Fruit fly (Drosophila melanogaster) whole organism, larva: ENCODE results near the gene SmD2.

ENCODE experiments used
- noc ChIP-seq: fragments of 200-800 bp; sonication (Bioruptor generic); optimal IDR thresholded peaks from 3 replicates; lab custom pipeline; 2019; ENCODE audit warnings: missing biosample characterization, mild to moderate bottlenecking, missing genetic modification characterization, moderate library complexity

Gene SmD2

dm6 chr3R:6345814-6346213, at the start of gene SmD2, which contains the start of gene CG18048:
Gene SmD2, minus strand, starts transcription at chr3R:6345911.
Gene CG18048, plus strand, starts transcription at chr3R:6346111.
- no peak for TF ChIP-seq noc (tag; lab: Kevin White, UChicago)

- TF ChIP-seq noc (tag; lab: Kevin White, UChicago), result no peak
Observed at dm6 chr3R:6394247-6394522, 48.5 kb upstream of the SmD2 start.

- peak; percentile 2 for TF ChIP-seq noc (tag; lab: Kevin White, UChicago)
Observed at dm6 chr3R:6393515-6394246, 48.0 kb upstream of the SmD2 start.

DNA sequence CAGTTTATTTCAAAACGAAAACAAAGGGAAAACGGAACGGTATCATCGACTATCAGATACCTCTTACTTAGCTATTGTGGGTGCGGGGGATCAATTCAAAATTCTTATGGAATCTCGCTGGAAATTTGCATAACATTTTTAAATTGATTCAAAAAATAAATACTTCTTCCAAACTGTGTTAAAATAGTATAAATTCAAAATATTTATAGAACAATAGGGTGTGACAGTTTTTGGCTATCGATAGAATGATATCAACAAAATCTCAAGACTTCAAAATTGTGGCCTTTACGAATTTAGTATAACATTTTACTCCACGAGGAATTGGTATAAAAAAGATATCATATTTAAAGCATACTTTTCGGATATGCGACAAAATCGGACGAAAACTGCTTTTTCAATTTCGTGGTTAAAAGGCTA, 42.7 kb upstream of the SmD2 start:
- no peak for TF ChIP-seq noc (tag; lab: Kevin White, UChicago)

dm6 chr3R:6383466-6383769, 37.7 kb upstream of the SmD2 start:
- TF ChIP-seq noc (tag; lab: Kevin White, UChicago), result no peak

DNA sequence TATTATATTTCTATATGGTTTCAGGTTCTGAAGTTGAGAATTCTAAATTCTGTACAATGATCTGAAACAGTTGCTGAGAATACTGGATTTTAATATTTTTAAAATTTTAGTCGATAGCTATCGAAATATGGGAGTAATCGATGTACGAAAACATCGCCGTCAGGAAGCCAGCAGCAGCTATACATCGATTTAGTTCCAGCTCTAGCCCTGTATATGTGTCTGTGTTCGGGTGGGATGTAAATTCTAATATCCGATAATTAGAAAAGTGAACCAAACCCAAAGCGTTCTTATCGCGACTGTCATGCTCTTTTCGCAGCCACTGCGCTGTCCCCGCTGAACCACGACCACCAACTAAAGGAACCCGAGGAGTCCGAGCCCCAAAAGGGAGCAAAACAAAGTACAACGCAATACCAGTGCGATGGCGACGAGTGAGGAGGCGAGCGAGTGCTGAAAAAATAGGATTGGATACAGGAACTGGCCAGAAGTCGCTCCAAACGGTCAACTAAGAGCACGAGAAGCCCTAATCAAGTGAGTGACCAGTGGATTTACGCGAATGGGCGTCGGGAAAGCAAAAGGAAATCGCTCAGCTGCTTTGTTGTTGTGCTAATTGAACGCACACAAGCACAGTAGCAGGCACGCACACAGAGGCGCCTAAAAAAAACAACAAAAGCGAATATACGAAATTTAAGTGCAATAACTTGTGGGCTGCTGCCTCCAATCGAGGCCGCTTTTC, 37.2 kb upstream of the SmD2 start, which contains the start of gene gzl:
gzl (plus strand) TSS at position 182 of the 733 bp plus-strand sequence.
- no peak for TF ChIP-seq noc (tag; lab: Kevin White, UChicago)

dm6 chr3R:6381784-6382183, 36.1 kb upstream of the SmD2 start:
- TF ChIP-seq noc (tag; lab: Kevin White, UChicago), result no peak

DNA sequence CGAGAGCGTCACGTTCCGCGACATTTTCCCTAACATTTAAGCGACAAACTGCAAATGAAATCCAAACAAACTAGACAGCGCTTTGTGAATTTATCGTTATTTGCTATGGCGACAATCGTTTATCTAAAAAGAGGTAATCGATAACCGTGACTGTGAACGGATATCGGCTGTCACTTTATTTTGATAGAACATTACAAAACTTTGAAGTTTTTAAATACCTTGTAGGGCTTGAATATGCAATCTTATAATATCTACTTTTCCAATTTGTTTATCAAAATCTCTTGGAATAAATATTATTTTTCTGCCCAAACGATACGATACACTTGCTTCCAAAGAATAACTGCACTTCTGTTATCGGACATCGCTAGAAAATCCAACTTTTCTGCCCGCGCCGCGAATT, 34.4 kb upstream of the SmD2 start, which contains the start of the genes CG1024 and TfIIFalpha:
CG1024 (minus strand) TSS at position 200 of the 400 bp plus-strand sequence.
TfIIFalpha (plus strand) TSS at position 339 of the 400 bp plus-strand sequence.
- no peak for TF ChIP-seq noc (tag; lab: Kevin White, UChicago)

- no peak for TF ChIP-seq noc (tag; lab: Kevin White, UChicago)
Observed at dm6 chr3R:6377497-6377896, 31.8 kb upstream of the SmD2 start, which contains the start of gene CG42537. Gene CG42537, plus strand, starts transcription at chr3R:6377797.

DNA sequence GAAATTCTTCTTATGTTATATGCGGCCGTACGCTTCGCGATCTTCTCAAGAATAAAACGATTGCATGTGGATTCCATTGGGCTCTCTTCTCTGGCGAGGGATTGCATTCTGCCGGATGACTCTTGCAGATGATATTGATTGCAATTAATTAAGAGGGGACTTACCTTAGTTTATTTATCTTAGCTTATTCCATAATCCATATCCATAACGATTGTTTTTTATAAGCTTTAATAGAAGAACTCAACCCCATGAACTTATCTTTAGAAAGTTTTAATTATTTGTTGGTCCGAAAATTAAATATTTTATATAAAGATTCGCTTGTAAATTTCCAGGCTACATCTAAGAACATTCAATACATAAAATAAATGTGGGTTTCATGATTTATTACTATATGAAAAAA, 30.2 kb upstream of the SmD2 start, which contains the start of gene CRAT:
CRAT (minus strand) TSS at position 101 of the 400 bp plus-strand sequence.
- no peak for TF ChIP-seq noc (tag; lab: Kevin White, UChicago)

- no peak for TF ChIP-seq noc (tag; lab: Kevin White, UChicago)
Observed at dm6 chr3R:6374307-6374574, 28.5 kb upstream of the SmD2 start, which contains the start of gene CG42564. Gene CG42564, plus strand, starts transcription at chr3R:6374475.

DNA sequence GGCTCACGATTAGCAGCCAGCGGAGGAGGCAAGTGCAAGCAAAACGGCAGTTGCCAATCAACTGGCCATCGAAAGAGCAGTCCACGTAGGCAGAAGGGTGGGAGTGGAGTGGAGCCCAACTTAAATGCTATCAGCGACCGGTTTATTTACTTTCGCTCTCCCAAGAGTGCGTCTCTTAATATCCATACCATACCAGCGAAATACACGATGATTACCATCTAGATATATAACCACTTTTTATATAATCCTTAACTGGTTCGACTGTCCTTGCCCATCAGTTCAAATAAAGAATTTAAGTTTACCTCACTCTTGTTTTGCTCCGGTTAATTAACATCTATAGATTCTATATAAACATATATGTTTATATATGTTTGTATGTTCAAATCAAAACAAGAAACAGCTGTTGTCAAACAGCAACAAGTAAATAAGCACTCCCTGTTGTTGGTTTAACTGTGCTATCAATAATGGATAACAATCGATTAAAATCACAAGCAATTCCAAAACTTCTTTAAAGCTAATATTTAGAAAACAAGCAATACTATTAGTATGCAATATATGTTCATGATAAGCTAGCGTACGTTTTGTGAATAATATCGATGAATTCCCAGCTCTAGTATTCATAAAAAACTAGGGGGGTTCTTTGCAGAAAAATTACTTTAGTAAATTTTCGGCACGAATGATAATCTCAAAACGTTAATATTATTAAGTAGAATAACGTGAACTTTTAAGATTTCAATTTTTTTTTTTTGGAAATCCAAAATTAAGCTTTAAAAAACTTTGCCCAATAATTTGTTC, 28.0 kb upstream of the SmD2 start:
- peak; percentile 21 for TF ChIP-seq noc (tag; lab: Kevin White, UChicago)

- no peak for TF ChIP-seq noc (tag; lab: Kevin White, UChicago)
Observed at dm6 chr3R:6368550-6369238, 23.0 kb upstream of the SmD2 start, which contains the start of gene CG10286. Gene CG10286, plus strand, starts transcription at chr3R:6368965.

- no peak for TF ChIP-seq noc (tag; lab: Kevin White, UChicago)
Observed at dm6 chr3R:6368100-6368499, 22.4 kb upstream of the SmD2 start, which contains the start of gene CG42724. Gene CG42724, minus strand, starts transcription at chr3R:6368288.

DNA sequence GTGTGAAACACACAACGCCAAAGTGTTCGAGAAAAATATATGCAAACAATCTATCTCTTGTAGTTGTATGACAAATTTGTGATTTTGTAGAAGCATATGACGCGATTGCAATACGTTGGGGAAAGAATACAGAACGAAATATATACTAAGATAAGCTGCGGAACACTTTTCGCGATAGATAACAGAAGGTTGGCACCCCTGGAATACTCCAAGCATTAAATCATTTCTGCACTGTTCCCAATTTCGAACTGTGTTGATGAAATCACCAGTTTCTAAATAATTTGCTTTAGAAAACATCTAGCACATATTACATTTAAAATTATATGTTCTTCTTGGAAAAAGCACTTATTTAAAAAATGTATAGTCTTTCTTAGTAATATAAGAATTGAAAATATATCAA, 8.7 kb upstream of the SmD2 start:
- TF ChIP-seq noc (tag; lab: Kevin White, UChicago), result no peak
